Worm (Caenorhabditis elegans) whole organism, L2 larva: ENCODE results near the gene col-90.

Source experiments
- egl-27 ChIP-seq: sonication (generic microtip); optimal IDR thresholded peaks from 3 replicates; lab custom pipeline; 2017; ENCODE audit warnings: missing biosample characterization, missing genetic modification reagents, missing genetic modification characterization
- nhr-77 ChIP-seq: fragments of 150-350 bp; optimal IDR thresholded peaks from 2 replicates; lab custom pipeline; 2014; ENCODE audit warnings: missing biosample characterization, missing genetic modification characterization

DNA sequence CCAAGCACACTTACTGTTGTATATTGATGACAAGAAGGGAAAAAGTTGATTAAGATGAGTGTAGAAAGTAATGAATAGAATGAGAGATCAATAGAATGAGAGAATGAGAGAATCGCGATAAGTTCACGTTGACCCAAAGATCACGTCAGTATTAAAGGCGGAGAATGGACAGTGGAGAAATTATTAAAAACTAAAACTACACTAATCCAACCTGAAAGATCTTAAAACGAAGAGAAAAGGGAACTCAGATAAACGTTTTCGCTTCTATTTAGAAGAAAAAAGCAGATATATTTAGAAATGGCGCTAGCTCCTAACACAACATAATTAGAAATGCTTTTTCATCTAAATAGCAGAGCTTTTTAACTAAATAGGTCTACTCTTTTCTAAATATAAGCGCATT, 4.6 kb downstream of the col-90 start, which contains the start of gene let-754:
- TF ChIP-seq egl-27 (tag; lab: Kevin White, UChicago), result no peak
- no peak for TF ChIP-seq nhr-77 (tag; lab: Kevin White, UChicago)
